ENCODE assay signal across 1 fruit fly cellular context in the genomic region with DNA sequence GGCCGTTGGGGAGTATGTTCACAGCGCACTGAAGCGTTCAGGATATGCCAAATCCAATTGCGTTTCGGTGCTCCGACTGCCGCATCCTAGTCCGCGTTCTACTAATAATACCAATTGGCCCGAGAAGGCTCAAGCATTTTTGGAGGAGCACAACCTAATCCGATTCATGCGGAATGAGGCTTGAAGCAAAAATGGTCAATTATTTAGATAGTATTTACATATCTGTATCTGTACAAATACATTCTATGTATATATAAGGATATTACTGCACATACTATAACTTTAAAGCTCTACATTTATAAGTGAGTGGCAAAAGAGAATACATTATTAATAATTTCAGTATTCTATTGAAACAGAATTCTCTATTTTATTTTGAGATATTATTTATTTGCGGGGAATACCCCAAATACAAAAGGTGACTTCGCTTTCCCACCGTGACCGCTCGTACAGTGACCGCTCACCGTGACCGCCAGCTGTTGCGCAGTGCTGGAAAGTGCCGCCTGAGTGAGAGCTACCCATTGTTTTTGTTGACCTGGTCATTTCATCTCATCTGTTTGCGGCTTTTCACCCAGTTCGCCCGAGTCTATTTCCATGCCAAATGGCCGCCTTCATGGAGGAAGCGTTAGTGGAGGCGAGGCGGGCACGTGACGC.
TF ChIP-seq lines count a peak whose summit lies in the region.

Gene CG5292, plus strand, starts transcription at position 486 of the 651 bp plus-strand sequence.

TF ChIP-seq in whole organism, embryonic, 481 proteins besides CTCF, POLR2A, EP300 and RAD21 (continued from another document and continues in another):
- TF ChIP-seq NC2β (GFP tag; optimal IDR thresholded peaks at IDR 0.05; lab: Kevin White, UChicago) (peak; percentile 10), kay (GFP tag; optimal IDR thresholded peaks at IDR 0.05; lab: Kevin White, UChicago) (no peak), fd96Cb (tag; optimal IDR thresholded peaks at IDR 0.05; lab: Kevin White, UChicago) (no peak), CG32772 (GFP tag; IDR thresholded peaks at IDR 0.05; lab: Robert Waterston, UW) (0 out of 2 replicates have a peak, but pooled peaks have one; percentile 10), Gug (GFP tag; IDR thresholded peaks at IDR 0.05; lab: Robert Waterston, UW) (no peak), psq (GFP tag; optimal IDR thresholded peaks at IDR 0.05; lab: Kevin White, UChicago) (no peak), maf-S (GFP tag; optimal IDR thresholded peaks at IDR 0.05; lab: Kevin White, UChicago) (no peak), ssp (GFP tag; IDR thresholded peaks at IDR 0.05; lab: Robert Waterston, UW) (0 out of 2 replicates have a peak, but pooled peaks have one; percentile 22), nerfin-1 (tag; optimal IDR thresholded peaks at IDR 0.05; lab: Kevin White, UChicago) (no peak), zfh2 (GFP tag; optimal IDR thresholded peaks at IDR 0.05; lab: Kevin White, UChicago) (peak; percentile 49), Hr39 (optimal IDR thresholded peaks at IDR 0.05; lab: Kevin White, UChicago) (no peak), CG33557 (GFP tag; optimal IDR thresholded peaks at IDR 0.05; lab: Kevin White, UChicago) (no peak), cad (GFP tag; optimal IDR thresholded peaks at IDR 0.05; lab: Kevin White, UChicago) (no peak), CG18476 (GFP tag; optimal IDR thresholded peaks at IDR 0.05; lab: Kevin White, UChicago) (no peak), Dip3 (GFP tag; optimal IDR thresholded peaks at IDR 0.05; lab: Kevin White, UChicago) (peak; percentile 30), Scr (GFP tag; IDR thresholded peaks at IDR 0.05; lab: Robert Waterston, UW; ENCODE audit: partially characterized antibody) (peak; percentile 54), YL-1 (GFP tag; optimal IDR thresholded peaks at IDR 0.05; lab: Kevin White, UChicago) (peak; percentile 72), CG13775 (GFP tag; optimal IDR thresholded peaks at IDR 0.05; lab: Kevin White, UChicago) (peak; percentile 37), CG11560 (tag; IDR thresholded peaks at IDR 0.05; lab: Robert Waterston, UW) (no peak), Taf1 (GFP tag; IDR thresholded peaks at IDR 0.05; lab: Robert Waterston, UW) (no peak), Camta (GFP tag; optimal IDR thresholded peaks at IDR 0.05; lab: Kevin White, UChicago) (peak; percentile 22), Elba2 (GFP tag; optimal IDR thresholded peaks at IDR 0.05; lab: Kevin White, UChicago) (peak; percentile 24), CG16863 (GFP tag; optimal IDR thresholded peaks at IDR 0.05; lab: Kevin White, UChicago) (no peak), bcd (GFP tag; optimal IDR thresholded peaks at IDR 0.05; lab: Kevin White, UChicago) (peak; percentile 45), MESR4 (GFP tag; optimal IDR thresholded peaks at IDR 0.05; lab: Kevin White, UChicago) (peak; percentile 66), peb (GFP tag; IDR thresholded peaks at IDR 0.05; lab: Robert Waterston, UW) (no peak), Ravus (GFP tag; IDR thresholded peaks at IDR 0.05; lab: Robert Waterston, UW) (no peak), CG12769 (tag; optimal IDR thresholded peaks at IDR 0.05; lab: Kevin White, UChicago) (no peak), CG12659 (GFP tag; optimal IDR thresholded peaks at IDR 0.05; lab: Kevin White, UChicago) (peak; percentile 69), aop (GFP tag; IDR thresholded peaks at IDR 0.05; lab: Robert Waterston, UW) (no peak), tin (GFP tag; optimal IDR thresholded peaks at IDR 0.05; lab: Kevin White, UChicago) (peak; percentile 48), Six4 (GFP tag; optimal IDR thresholded peaks at IDR 0.05; lab: Kevin White, UChicago) (no peak), CG1529 (GFP tag; optimal IDR thresholded peaks at IDR 0.05; lab: Kevin White, UChicago) (no peak), Bteb2 (GFP tag; optimal IDR thresholded peaks at IDR 0.05; lab: Kevin White, UChicago) (no peak), CG13624 (GFP tag; optimal IDR thresholded peaks at IDR 0.05; lab: Kevin White, UChicago) (no peak), CG32532 (GFP tag; IDR thresholded peaks at IDR 0.05; lab: Robert Waterston, UW) (peak; percentile 80), CG17802 (tag; optimal IDR thresholded peaks at IDR 0.05; lab: Kevin White, UChicago) (no peak), Spps (tag; optimal IDR thresholded peaks at IDR 0.05; lab: Kevin White, UChicago) (no peak), CG17612 (GFP tag; IDR thresholded peaks at IDR 0.05; lab: Robert Waterston, UW) (no peak), HLH54F (GFP tag; optimal IDR thresholded peaks at IDR 0.05; lab: Kevin White, UChicago) (no peak), CG7987 (GFP tag; optimal IDR thresholded peaks at IDR 0.05; lab: Kevin White, UChicago) (no peak), Oli (tag; optimal IDR thresholded peaks at IDR 0.05; lab: Kevin White, UChicago) (peak; percentile 33), CG15696 (tag; optimal IDR thresholded peaks at IDR 0.05; lab: Kevin White, UChicago) (peak; percentile 36), Asciz (GFP tag; optimal IDR thresholded peaks at IDR 0.05; lab: Kevin White, UChicago) (no peak), sug (tag; optimal IDR thresholded peaks at IDR 0.05; lab: Kevin White, UChicago) (no peak), CG8359 (GFP tag; optimal IDR thresholded peaks at IDR 0.05; lab: Kevin White, UChicago; ENCODE audit: borderline replicate concordance) (no peak), Dref (GFP tag; IDR thresholded peaks at IDR 0.05; lab: Robert Waterston, UW) (0 out of 2 replicates have a peak, but pooled peaks have one; percentile 36), Hey (tag; optimal IDR thresholded peaks at IDR 0.05; lab: Kevin White, UChicago) (no peak), Bdp1 (GFP tag; optimal IDR thresholded peaks at IDR 0.05; lab: Kevin White, UChicago) (peak; percentile 9), CoRest (tag; optimal IDR thresholded peaks at IDR 0.05; lab: Kevin White, UChicago) (peak; percentile 73), CG18262 (tag; optimal IDR thresholded peaks at IDR 0.05; lab: Kevin White, UChicago) (no peak), Chrac-16 (GFP tag; optimal IDR thresholded peaks at IDR 0.05; lab: Kevin White, UChicago) (peak; percentile 32), ap (GFP tag; IDR thresholded peaks at IDR 0.05; lab: Robert Waterston, UW) (no peak), CG2199 (GFP tag; IDR thresholded peaks at IDR 0.05; lab: Robert Waterston, UW) (no peak), CG14965 (GFP tag; optimal IDR thresholded peaks at IDR 0.05; lab: Kevin White, UChicago; ENCODE audit: borderline replicate concordance) (no peak), Dll (GFP tag; IDR thresholded peaks at IDR 0.05; lab: Robert Waterston, UW; ENCODE audit: partially characterized antibody) (peak; percentile 59; the same call in 2 of the 4 replicates), B-H1 (GFP tag; IDR thresholded peaks at IDR 0.05; lab: Robert Waterston, UW) (peak; percentile 45; the same call in 1 of the 3 replicates), Lhr (GFP tag; optimal IDR thresholded peaks at IDR 0.05; lab: Kevin White, UChicago) (peak; percentile 7), CG4424 (GFP tag; optimal IDR thresholded peaks at IDR 0.05; lab: Kevin White, UChicago) (peak; percentile 53), CG10959 (GFP tag; IDR thresholded peaks at IDR 0.05; lab: Robert Waterston, UW) (0 out of 2 replicates have a peak, but pooled peaks have one; percentile 27), CG17186 (GFP tag; optimal IDR thresholded peaks at IDR 0.05; lab: Kevin White, UChicago) (peak; percentile 13), cas (GFP tag; IDR thresholded peaks at IDR 0.05; lab: Robert Waterston, UW) (peak; percentile 40; the same call in 1 of the 2 replicates), CG1603 (tag; optimal IDR thresholded peaks at IDR 0.05; lab: Kevin White, UChicago) (peak; percentile 80), CG1832 (GFP tag; optimal IDR thresholded peaks at IDR 0.05; lab: Kevin White, UChicago) (no peak), ro (GFP tag; IDR thresholded peaks at IDR 0.05; lab: Robert Waterston, UW) (no peak), CG5180 (GFP tag; optimal IDR thresholded peaks at IDR 0.05; lab: Kevin White, UChicago) (no peak), btn (GFP tag; optimal IDR thresholded peaks at IDR 0.05; lab: Kevin White, UChicago) (no peak), CG10654 (GFP tag; optimal IDR thresholded peaks at IDR 0.05; lab: Kevin White, UChicago) (no peak), odd (GFP tag; optimal IDR thresholded peaks at IDR 0.05; lab: Kevin White, UChicago) (no peak), CG15269 (tag; optimal IDR thresholded peaks at IDR 0.05; lab: Kevin White, UChicago) (no peak), eve (GFP tag; optimal IDR thresholded peaks at IDR 0.05; lab: Kevin White, UChicago) (no peak), fu2 (GFP tag; optimal IDR thresholded peaks at IDR 0.05; lab: Kevin White, UChicago) (no peak), CG10565 (GFP tag; optimal IDR thresholded peaks at IDR 0.05; lab: Kevin White, UChicago) (no peak), Ssrp (tag; optimal IDR thresholded peaks at IDR 0.05; lab: Kevin White, UChicago) (no peak), Meics (GFP tag; optimal IDR thresholded peaks at IDR 0.05; lab: Kevin White, UChicago) (peak; percentile 58), jigr1 (GFP tag; IDR thresholded peaks at IDR 0.05; lab: Robert Waterston, UW) (no peak), CG10209 (GFP tag; optimal IDR thresholded peaks at IDR 0.05; lab: Kevin White, UChicago) (peak; percentile 44), gt (GFP tag; IDR thresholded peaks at IDR 0.05; lab: Robert Waterston, UW) (no peak), cg (GFP tag; optimal IDR thresholded peaks at IDR 0.05; lab: Kevin White, UChicago) (no peak), CG43689 (GFP tag; IDR thresholded peaks at IDR 0.05; lab: Robert Waterston, UW) (no peak), fd3F (GFP tag; optimal IDR thresholded peaks at IDR 0.05; lab: Kevin White, UChicago) (peak; percentile 15), CG32767 (GFP tag; IDR thresholded peaks at IDR 0.05; lab: Robert Waterston, UW) (0 out of 2 replicates have a peak, but pooled peaks have one; percentile 19), Dbx (GFP tag; IDR thresholded peaks at IDR 0.05; lab: Robert Waterston, UW) (peak; percentile 43; the same call in 2 of the 3 replicates), CG15011 (GFP tag; optimal IDR thresholded peaks at IDR 0.05; lab: Kevin White, UChicago) (no peak), gfzf (GFP tag; optimal IDR thresholded peaks at IDR 0.05; lab: Kevin White, UChicago) (no peak), CG34224 (GFP tag; IDR thresholded peaks at IDR 0.05; lab: Robert Waterston, UW; ENCODE audit: partially characterized antibody) (peak; percentile 65), row (GFP tag; IDR thresholded peaks at IDR 0.05; lab: Robert Waterston, UW) (peak; percentile 89), abd-A (tag; optimal IDR thresholded peaks at IDR 0.05; lab: Kevin White, UChicago) (no peak), lilli (GFP tag; optimal IDR thresholded peaks at IDR 0.05; lab: Kevin White, UChicago) (no peak), GATAe (GFP tag; conservative IDR thresholded peaks at IDR 0.05; lab: Robert Waterston, UW) (no peak), CG6791 (GFP tag; IDR thresholded peaks at IDR 0.05; lab: Robert Waterston, UW; ENCODE audit: partially characterized antibody) (peak; percentile 77; the same call in 2 of the 3 replicates), NFAT (GFP tag; IDR thresholded peaks at IDR 0.05; lab: Robert Waterston, UW) (peak; percentile 76), cwo (GFP tag; optimal IDR thresholded peaks at IDR 0.05; lab: Kevin White, UChicago) (peak; percentile 9), tll (GFP tag; optimal IDR thresholded peaks at IDR 0.05; lab: Kevin White, UChicago) (peak in 1 of 2 experiments; percentile 91), CG13894 (tag; optimal IDR thresholded peaks at IDR 0.05; lab: Kevin White, UChicago) (no peak), B-H2 (GFP tag; optimal IDR thresholded peaks at IDR 0.05; lab: Kevin White, UChicago) (peak; percentile 57), HLH3B (GFP tag; IDR thresholded peaks at IDR 0.05; lab: Robert Waterston, UW) (peak; percentile 51), sqz (GFP tag; optimal IDR thresholded peaks at IDR 0.05; lab: Kevin White, UChicago) (no peak), Side (GFP tag; optimal IDR thresholded peaks at IDR 0.05; lab: Kevin White, UChicago) (peak; percentile 50), CG12391 (tag; optimal IDR thresholded peaks at IDR 0.05; lab: Kevin White, UChicago) (peak; percentile 58), Atf6 (GFP tag; IDR thresholded peaks at IDR 0.05; lab: Robert Waterston, UW) (no peak; the same call in 1 of the 2 replicates), CG6813 (GFP tag; optimal IDR thresholded peaks at IDR 0.05; lab: Kevin White, UChicago) (no peak), CG14441 (GFP tag; IDR thresholded peaks at IDR 0.05; lab: Robert Waterston, UW) (peak; percentile 50), unpg (GFP tag; optimal IDR thresholded peaks at IDR 0.05; lab: Kevin White, UChicago) (no peak), HmgD (GFP tag; optimal IDR thresholded peaks at IDR 0.05; lab: Kevin White, UChicago) (no peak), tgo (GFP tag; IDR thresholded peaks at IDR 0.05; lab: Robert Waterston, UW) (peak; percentile 52; the same call in 2 of the 3 replicates), CHES-1-like (GFP tag; optimal IDR thresholded peaks at IDR 0.05; lab: Kevin White, UChicago) (no peak), ERR (GFP tag; optimal IDR thresholded peaks at IDR 0.05; lab: Kevin White, UChicago) (no peak), zfh1 (GFP tag; IDR thresholded peaks at IDR 0.05; lab: Robert Waterston, UW) (peak; percentile 65; the same call in 2 of the 3 replicates), CG6683 (GFP tag; optimal IDR thresholded peaks at IDR 0.05; lab: Kevin White, UChicago) (no peak), Optix (GFP tag; IDR thresholded peaks at IDR 0.05; lab: Robert Waterston, UW) (peak; percentile 27; the same call in 1 of the 3 replicates), croc (GFP tag; conservative IDR thresholded peaks at IDR 0.05; lab: Robert Waterston, UW) (peak; percentile 40; the same call in 2 of the 3 replicates), ab (GFP tag; optimal IDR thresholded peaks at IDR 0.05; lab: Kevin White, UChicago) (no peak), CG10267 (tag; optimal IDR thresholded peaks at IDR 0.05; lab: Kevin White, UChicago) (peak; percentile 85), sima (GFP tag; optimal IDR thresholded peaks at IDR 0.05; lab: Kevin White, UChicago) (no peak), wdn (GFP tag; IDR thresholded peaks at IDR 0.05; lab: Robert Waterston, UW) (no peak), insv (GFP tag; optimal IDR thresholded peaks at IDR 0.05; lab: Kevin White, UChicago) (no peak), Doc2 (GFP tag; IDR thresholded peaks at IDR 0.05; lab: Robert Waterston, UW) (no peak), ind (GFP tag; optimal IDR thresholded peaks at IDR 0.05; lab: Kevin White, UChicago) (peak; percentile 31), Fer3 (tag; optimal IDR thresholded peaks at IDR 0.05; lab: Kevin White, UChicago) (peak; percentile 34), exex (tag; optimal IDR thresholded peaks at IDR 0.05; lab: Kevin White, UChicago) (no peak), CG30431 (GFP tag; optimal IDR thresholded peaks at IDR 0.05; lab: Kevin White, UChicago) (no peak), Oaz (GFP tag; IDR thresholded peaks at IDR 0.05; lab: Robert Waterston, UW) (no peak), gsb (GFP tag; IDR thresholded peaks at IDR 0.05; lab: Robert Waterston, UW) (no peak)
